Worm (Caenorhabditis elegans) whole organism, L4 larva: ENCODE results near the gene C47E8.11.

Experiments
- F26F4.8 ChIP-seq: fragments of 200-800 bp; sonication (Bioruptor generic); conservative IDR thresholded peaks from 2 replicates; pipeline ENCODE4 v1.3.6; 2022; ENCODE audit warnings: missing genetic modification characterization, missing compliant biosample characterization
- ceh-62 ChIP-seq: sonication (generic microtip); optimal IDR thresholded peaks from 2 replicates; lab custom pipeline; 2017; ENCODE audit warnings: missing biosample characterization, missing genetic modification characterization
- dmd-8 ChIP-seq: fragments of 200-800 bp; sonication (Bioruptor generic); IDR thresholded peaks from 2 replicates; pipeline ENCODE4 v1.3.6; 2022; ENCODE audit warnings: missing genetic modification characterization, missing compliant biosample characterization
- jun-1 ChIP-seq: fragments of 150-350 bp; optimal IDR thresholded peaks from 2 replicates; lab custom pipeline; 2014; ENCODE audit warnings: missing biosample characterization, missing genetic modification reagents, missing genetic modification characterization
- nhr-237 ChIP-seq: sonication (generic microtip); optimal IDR thresholded peaks from 2 replicates; lab custom pipeline; 2017; ENCODE audit warnings: missing biosample characterization, missing genetic modification characterization
- unc-130 ChIP-seq: sonication (generic microtip); optimal IDR thresholded peaks from 2 replicates; lab custom pipeline; 2016; ENCODE audit warnings: missing genetic modification reagents, missing genetic modification characterization, missing compliant biosample characterization
- zag-1 ChIP-seq: fragments of 150-350 bp; optimal IDR thresholded peaks from 2 replicates; lab custom pipeline; 2014; ENCODE audit warnings: missing biosample characterization, missing genetic modification characterization

DNA sequence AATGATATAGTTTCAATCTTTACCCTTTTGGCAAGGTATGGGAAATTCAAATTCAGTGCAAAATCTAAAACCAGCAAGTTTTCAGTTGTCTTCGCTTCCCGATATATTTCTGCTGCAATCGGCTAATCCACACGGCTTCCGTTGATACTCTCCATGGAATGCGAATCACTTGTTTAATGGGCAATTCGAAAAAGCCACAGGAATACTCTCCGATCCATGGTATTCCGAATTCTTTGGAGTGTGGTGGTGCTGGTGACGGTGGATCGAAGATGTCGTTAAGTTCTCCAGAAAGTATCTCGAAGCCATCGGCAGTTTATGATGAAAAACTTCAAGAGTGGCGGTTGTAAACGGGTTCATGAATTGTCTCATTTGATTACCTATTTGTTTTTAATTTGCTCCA is 5.1 kb upstream of the C47E8.11 start:
- TF ChIP-seq zag-1 (no peak), dmd-8 (no peak), jun-1 (tag; lab: Kevin White, UChicago) (no peak), ceh-62 (tag; lab: Kevin White, UChicago) (no peak), nhr-237 (tag; lab: Kevin White, UChicago) (no peak), unc-130 (no peak), F26F4.8 (GFP tag; lab: Robert Waterston, UW) (no peak)
